Worm (Caenorhabditis elegans) whole organism, late embryonic: Measurements from ENCODE around the gene puf-8.

Experiments used
- ceh-19 ChIP-seq: fragments of 200-800 bp; sonication (Bioruptor generic); optimal IDR thresholded peaks from 2 replicates; lab custom pipeline; 2018; ENCODE audit warnings: mild to moderate bottlenecking, missing genetic modification characterization, missing compliant biosample characterization
- madf-2 ChIP-seq: sonication (generic microtip); optimal IDR thresholded peaks from 2 replicates; lab custom pipeline; 2017; ENCODE audit warnings: missing genetic modification characterization, missing compliant biosample characterization
- npax-4 ChIP-seq: sonication (generic microtip); optimal IDR thresholded peaks from 2 replicates; lab custom pipeline; 2016; ENCODE audit warnings: missing genetic modification characterization, missing compliant biosample characterization
- pag-3 ChIP-seq: sonication (generic microtip); optimal IDR thresholded peaks from 2 replicates; lab custom pipeline; 2016; ENCODE audit warnings: missing compliant biosample characterization, missing genetic modification characterization, borderline replicate concordance

DNA sequence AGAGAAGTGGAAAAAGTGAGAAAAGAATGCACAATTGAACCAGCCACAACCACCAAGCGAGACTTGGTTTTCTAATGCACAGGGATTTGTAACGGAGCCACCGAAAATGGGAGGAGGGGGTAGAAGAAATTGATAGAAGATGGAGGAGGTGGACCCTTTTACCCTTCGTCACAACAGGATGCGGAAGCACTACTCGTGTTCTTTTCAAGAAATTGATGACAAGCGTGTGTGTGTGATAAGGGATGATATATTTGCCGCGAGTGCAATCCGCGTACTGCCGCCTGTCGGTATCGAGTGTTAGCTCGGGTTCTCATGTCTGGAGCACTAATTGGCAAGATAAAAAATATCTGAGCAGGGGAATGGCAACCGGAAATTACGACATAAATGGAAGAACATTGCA lies 25.9 kb upstream of the puf-8 start, which contains the start of gene F21D12.3:
- TF ChIP-seq pag-3 (tag; lab: Kevin White, UChicago): no peak
- TF ChIP-seq npax-4 (tag; lab: Kevin White, UChicago): no peak
- TF ChIP-seq ceh-19 (GFP tag; lab: Kevin White, UChicago): no peak
- no peak for TF ChIP-seq madf-2 (tag; lab: Kevin White, UChicago)
